Fruit fly (Drosophila melanogaster): ENCODE measurements around the gene LanB1.

DNA sequence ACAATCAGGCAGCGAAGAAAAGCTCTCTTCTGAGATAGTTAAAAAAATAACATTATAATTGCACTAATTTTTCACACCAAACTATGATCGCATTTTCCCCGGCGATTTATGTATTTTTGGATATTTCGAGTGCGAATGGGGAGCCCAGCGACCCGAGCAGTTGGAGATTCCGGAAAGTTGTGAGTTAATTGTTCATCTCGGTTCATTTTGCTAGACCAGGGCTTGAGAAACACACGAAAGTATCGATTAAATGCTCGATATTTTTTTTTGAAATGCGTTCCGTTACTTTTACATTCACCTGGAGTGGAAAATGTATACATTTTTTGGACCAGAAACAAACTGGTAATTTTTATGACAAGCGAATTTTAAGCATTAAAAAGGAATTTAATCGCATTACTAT, 719 bp upstream of the LanB1 start, which contains the start of gene Cdc14:
- TF ChIP-seq CG6276 (GFP tag; optimal IDR thresholded peaks at IDR 0.05) = no peak
- no peak for TF ChIP-seq acj6 (GFP tag; optimal IDR thresholded peaks at IDR 0.05)
- peak; percentile 51 for TF ChIP-seq Sox102F (GFP tag; optimal IDR thresholded peaks at IDR 0.05)
- TF ChIP-seq fd85E (GFP tag; optimal IDR thresholded peaks at IDR 0.05) = no peak
- TF ChIP-seq pdm3 (GFP tag; optimal IDR thresholded peaks at IDR 0.05) = no peak
- peak; percentile 1 for TF ChIP-seq dsx (GFP tag; optimal IDR thresholded peaks at IDR 0.05; ENCODE audit: poor library complexity, severe bottlenecking)
- TF ChIP-seq Smox (GFP tag; optimal IDR thresholded peaks at IDR 0.05) = no peak
- no peak for TF ChIP-seq Eip78C (GFP tag)
- TF ChIP-seq Eip75B (GFP tag; optimal IDR thresholded peaks at IDR 0.05) = no peak
- no peak for TF ChIP-seq Sox14 (GFP tag; optimal IDR thresholded peaks at IDR 0.05)
- no peak for TF ChIP-seq topi (GFP tag; optimal IDR thresholded peaks at IDR 0.05)
- TF ChIP-seq net (GFP tag; optimal IDR thresholded peaks at IDR 0.05) = no peak
- TF ChIP-seq vri (GFP tag; optimal IDR thresholded peaks at IDR 0.05) = no peak

Measured in whole organism, prepupa.